Worm (Caenorhabditis elegans): Measurements from ENCODE around the gene clec-157.

DNA sequence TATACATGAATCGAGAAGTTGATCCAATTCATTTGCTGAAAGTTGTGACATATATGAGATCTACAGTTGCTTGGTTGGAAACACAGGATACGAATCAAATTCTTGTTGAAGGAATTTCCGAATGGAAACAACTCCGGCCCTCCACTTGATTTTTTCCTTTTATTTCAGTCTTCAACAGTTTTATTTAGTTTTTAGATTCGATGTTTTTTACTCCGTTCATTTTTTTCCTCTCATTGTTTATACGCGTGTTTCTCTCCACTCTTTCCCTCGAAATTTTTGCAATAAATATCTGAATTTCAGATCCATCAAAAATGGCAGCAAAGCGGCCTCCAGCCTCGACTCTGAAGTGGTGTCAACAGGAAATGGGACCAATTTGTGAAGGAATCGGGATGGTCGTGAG lies 18.9 kb upstream of the clec-157 start, which contains the start of gene coq-8:
- TF ChIP-seq lsy-2 (tag; optimal IDR thresholded peaks at IDR 0.05) (no peak), M03D4.4 (tag; optimal IDR thresholded peaks at IDR 0.05) (no peak), sem-2 (GFP tag; optimal IDR thresholded peaks at IDR 0.05) (no peak), snpc-4 (tag; optimal IDR thresholded peaks at IDR 0.05) (no peak), ces-1 (GFP tag; optimal IDR thresholded peaks at IDR 0.05) (no peak), ztf-11 (tag; optimal IDR thresholded peaks at IDR 0.05) (no peak), ceh-83 (GFP tag; optimal IDR thresholded peaks at IDR 0.05) (no peak), unc-120 (tag; optimal IDR thresholded peaks at IDR 0.05; ENCODE audit: poor library complexity, severe bottlenecking) (no peak), tbx-8 (GFP tag; optimal IDR thresholded peaks at IDR 0.05) (no peak), ham-2 (GFP tag; optimal IDR thresholded peaks at IDR 0.05) (no peak), cnd-1 (tag; optimal IDR thresholded peaks at IDR 0.05) (no peak), mep-1 (tag; optimal IDR thresholded peaks at IDR 0.05) (no peak)
